Fruit fly (Drosophila melanogaster) whole organism, embryonic: ENCODE results near the gene COX7AL2.
A peak's percentile ranks its signal among the peaks of the same experiment; 100 is the strongest.

Experiments used
- ATbp ChIP-seq: fragments of 200-800 bp; sonication (Bioruptor generic); optimal IDR thresholded peaks from 2 replicates; lab custom pipeline; 2017; ENCODE audit warnings: missing biosample characterization, mild to moderate bottlenecking, missing genetic modification characterization, missing genetic modification reagents
- Ada2b ChIP-seq: fragments of 200-800 bp; sonication (Bioruptor generic); IDR thresholded peaks from 2 replicates; pipeline ENCODE4 v1.3.6; 2022; ENCODE audit warnings: missing biosample characterization, missing genetic modification characterization
- Antp ChIP-seq: fragments of 200-800 bp; sonication (Bioruptor generic); optimal IDR thresholded peaks from 3 replicates; lab custom pipeline; 2016; ENCODE audit warnings: missing biosample characterization, missing genetic modification characterization
- Atf3 ChIP-seq: fragments of 200-800 bp; sonication (Bioruptor generic); optimal IDR thresholded peaks from 3 replicates; lab custom pipeline; 2016; ENCODE audit warnings: missing biosample characterization, missing genetic modification characterization
- Bteb2 ChIP-seq: fragments of 200-800 bp; sonication (Bioruptor generic); optimal IDR thresholded peaks from 2 replicates; lab custom pipeline; 2016; ENCODE audit warnings: missing biosample characterization, missing genetic modification characterization
- C15 ChIP-seq: fragments of 200-800 bp; sonication (Bioruptor generic); IDR thresholded peaks from 3 replicates; pipeline ENCODE4 v1.3.6; 2022; ENCODE audit warnings: missing biosample characterization, missing genetic modification characterization
- CG12942 ChIP-seq: fragments of 200-800 bp; sonication (Bioruptor generic); optimal IDR thresholded peaks from 3 replicates; lab custom pipeline; 2016; ENCODE audit warnings: missing biosample characterization, missing genetic modification characterization
- CG13287 ChIP-seq: fragments of 200-800 bp; sonication (Bioruptor generic); IDR thresholded peaks from 2 replicates; pipeline ENCODE4 v1.3.6; 2022; ENCODE audit warnings: missing biosample characterization, missing genetic modification characterization; ENCODE audit not compliant: partially characterized antibody
- CG14710 ChIP-seq: fragments of 200-800 bp; sonication (Bioruptor generic); optimal IDR thresholded peaks from 3 replicates; lab custom pipeline; 2019; ENCODE audit warnings: missing biosample characterization, mild to moderate bottlenecking, missing genetic modification characterization, moderate library complexity
- CG16813 ChIP-seq: fragments of 200-800 bp; sonication (Bioruptor generic); IDR thresholded peaks from 3 replicates; pipeline ENCODE4 v1.3.6; 2022; ENCODE audit warnings: missing biosample characterization, missing genetic modification characterization; ENCODE audit not compliant: partially characterized antibody
- CG17328 ChIP-seq: fragments of 200-800 bp; sonication (Bioruptor generic); IDR thresholded peaks from 2 replicates; pipeline ENCODE4 v1.3.6; 2022; ENCODE audit warnings: missing biosample characterization, missing genetic modification characterization
- CG18011 ChIP-seq: fragments of 200-800 bp; sonication (Bioruptor generic); optimal IDR thresholded peaks from 2 replicates; lab custom pipeline; 2017; ENCODE audit warnings: missing biosample characterization, missing genetic modification characterization, mild to moderate bottlenecking, moderate library complexity, missing genotype
- CG2116 ChIP-seq: fragments of 200-800 bp; sonication (Bioruptor generic); optimal IDR thresholded peaks from 3 replicates; lab custom pipeline; 2018; ENCODE audit warnings: missing biosample characterization, mild to moderate bottlenecking, missing genetic modification characterization
- CG2889 ChIP-seq: fragments of 200-800 bp; sonication (Bioruptor generic); IDR thresholded peaks from 3 replicates; pipeline ENCODE4 v1.3.6; 2022; ENCODE audit warnings: missing biosample characterization, missing genetic modification characterization
- CG31441 ChIP-seq: fragments of 200-800 bp; sonication (Bioruptor generic); IDR thresholded peaks from 2 replicates; pipeline ENCODE4 v1.3.6; 2022; ENCODE audit warnings: missing biosample characterization, missing genetic modification characterization
- CG4282 ChIP-seq: fragments of 200-800 bp; sonication (Bioruptor generic); optimal IDR thresholded peaks from 2 replicates; lab custom pipeline; 2016; ENCODE audit warnings: missing biosample characterization, missing genetic modification characterization
- CG6765 ChIP-seq: fragments of 200-800 bp; sonication (Bioruptor generic); optimal IDR thresholded peaks from 3 replicates; lab custom pipeline; 2017; ENCODE audit warnings: missing biosample characterization, mild to moderate bottlenecking, missing genetic modification characterization
- CG7357 ChIP-seq: fragments of 200-800 bp; sonication (Bioruptor generic); IDR thresholded peaks from 3 replicates; pipeline ENCODE4 v1.3.6; 2022; ENCODE audit warnings: missing biosample characterization, missing genetic modification characterization
- CG7556 ChIP-seq: fragments of 200-800 bp; sonication (Bioruptor generic); optimal IDR thresholded peaks from 2 replicates; lab custom pipeline; 2017; ENCODE audit warnings: missing biosample characterization, mild to moderate bottlenecking, missing genetic modification characterization
- CG8281 ChIP-seq: fragments of 200-800 bp; sonication (Bioruptor generic); optimal IDR thresholded peaks from 2 replicates; lab custom pipeline; 2018; ENCODE audit warnings: missing biosample characterization, mild to moderate bottlenecking, missing genetic modification characterization, moderate library complexity
- CG9817 ChIP-seq: fragments of 200-800 bp; sonication (Bioruptor generic); optimal IDR thresholded peaks from 2 replicates; lab custom pipeline; 2018; ENCODE audit warnings: missing biosample characterization, mild to moderate bottlenecking, missing genetic modification characterization, moderate library complexity
- Chrac-16 ChIP-seq: fragments of 200-800 bp; sonication (Bioruptor generic); optimal IDR thresholded peaks from 3 replicates; lab custom pipeline; 2016; ENCODE audit warnings: missing biosample characterization, missing genetic modification characterization
- CkIIα-i1 ChIP-seq: fragments of 200-800 bp; sonication (Bioruptor generic); IDR thresholded peaks from 2 replicates; pipeline ENCODE4 v1.3.6; 2022; ENCODE audit warnings: missing biosample characterization, missing genetic modification characterization
- Dek ChIP-seq: fragments of 200-800 bp; sonication (Bioruptor generic); optimal IDR thresholded peaks from 3 replicates; lab custom pipeline; 2019; ENCODE audit warnings: missing biosample characterization, mild to moderate bottlenecking, missing genetic modification characterization, moderate library complexity
- Dp ChIP-seq: fragments of 200-800 bp; sonication (Bioruptor generic); optimal IDR thresholded peaks from 2 replicates; lab custom pipeline; 2018; ENCODE audit warnings: missing biosample characterization, mild to moderate bottlenecking, missing genetic modification characterization, moderate library complexity
- HHEX ChIP-seq: fragments of 200-800 bp; sonication (Bioruptor generic); optimal IDR thresholded peaks from 3 replicates; lab custom pipeline; 2017; ENCODE audit warnings: missing biosample characterization, mild to moderate bottlenecking, missing genetic modification characterization, missing genetic modification reagents
- Hr3 ChIP-seq: fragments of 200-800 bp; sonication (Bioruptor generic); optimal IDR thresholded peaks from 3 replicates; lab custom pipeline; 2016; ENCODE audit warnings: missing biosample characterization, missing genetic modification characterization
- Lpt ChIP-seq: fragments of >200 bp; optimal IDR thresholded peaks from 2 replicates; lab custom pipeline; 2018; ENCODE audit warnings: missing biosample characterization, missing genetic modification characterization
- Mad ChIP-seq: fragments of 200-800 bp; sonication (Bioruptor generic); optimal IDR thresholded peaks from 2 replicates; lab custom pipeline; 2016; ENCODE audit warnings: missing biosample characterization, missing genetic modification characterization
- Max ChIP-seq: fragments of 200-800 bp; sonication (Bioruptor generic); optimal IDR thresholded peaks from 2 replicates; lab custom pipeline; 2016; ENCODE audit warnings: missing biosample characterization, mild to moderate bottlenecking, missing genetic modification characterization
- al ChIP-seq: fragments of 200-800 bp; sonication (Bioruptor generic); IDR thresholded peaks from 2 replicates; pipeline ENCODE4 v1.3.6; 2022; ENCODE audit warnings: missing biosample characterization, missing genetic modification characterization
- caup ChIP-seq: fragments of 200-800 bp; sonication (Bioruptor generic); optimal IDR thresholded peaks from 3 replicates; lab custom pipeline; 2017; ENCODE audit warnings: missing biosample characterization, mild to moderate bottlenecking, missing genetic modification characterization, moderate library complexity; ENCODE audit not compliant: severe bottlenecking
- crc ChIP-seq: fragments of 200-800 bp; sonication (Bioruptor generic); optimal IDR thresholded peaks from 2 replicates; lab custom pipeline; 2016; ENCODE audit warnings: missing biosample characterization, missing genetic modification characterization
- eyg ChIP-seq: fragments of 200-800 bp; sonication (Bioruptor generic); optimal IDR thresholded peaks from 3 replicates; lab custom pipeline; 2016; ENCODE audit warnings: missing biosample characterization, missing genetic modification characterization
- hth ChIP-seq: fragments of >200 bp; optimal IDR thresholded peaks from 2 replicates; lab custom pipeline; 2017; ENCODE audit warnings: inconsistent platforms
- kni ChIP-seq: fragments of 200-800 bp; sonication (Bioruptor generic); optimal IDR thresholded peaks from 3 replicates; lab custom pipeline; 2017; ENCODE audit warnings: mild to moderate bottlenecking, missing biosample characterization, missing genetic modification reagents, missing genetic modification characterization
- lola ChIP-seq, 3 experiments: fragments of >200 bp in 2 of 3; fragments of 200-800 bp in 1 of 3; sonication (Bioruptor generic) in 1 of 3; optimal IDR thresholded peaks; 2 replicates each; lab custom pipeline; 2017 to 2019; ENCODE audit warnings: missing biosample characterization in 3 of 3, missing genetic modification characterization in 3 of 3, mild to moderate bottlenecking in 1 of 3, moderate library complexity in 1 of 3
- maf-S ChIP-seq: fragments of 200-800 bp; sonication (Bioruptor generic); optimal IDR thresholded peaks from 2 replicates; lab custom pipeline; 2016; ENCODE audit warnings: missing biosample characterization, missing genetic modification characterization
- nmo ChIP-seq: fragments of 200-800 bp; sonication (Bioruptor generic); optimal IDR thresholded peaks from 2 replicates; lab custom pipeline; 2018; ENCODE audit warnings: missing biosample characterization, mild to moderate bottlenecking, missing genetic modification characterization, moderate library complexity
- pros ChIP-seq: fragments of 200-800 bp; sonication (Bioruptor generic); optimal IDR thresholded peaks from 3 replicates; lab custom pipeline; 2019; ENCODE audit warnings: missing biosample characterization, mild to moderate bottlenecking, missing genetic modification characterization, moderate library complexity
- psq ChIP-seq: fragments of 200-800 bp; sonication (Bioruptor generic); optimal IDR thresholded peaks from 2 replicates; lab custom pipeline; 2017; ENCODE audit warnings: missing biosample characterization, missing genetic modification characterization
- sd ChIP-seq: fragments of 200-800 bp; sonication (Bioruptor generic); optimal IDR thresholded peaks from 3 replicates; lab custom pipeline; 2018; ENCODE audit warnings: missing biosample characterization, mild to moderate bottlenecking, missing genetic modification characterization, moderate library complexity
- slp2 ChIP-seq: fragments of 200-800 bp; sonication (Bioruptor generic); optimal IDR thresholded peaks from 2 replicates; lab custom pipeline; 2016; ENCODE audit warnings: missing biosample characterization, missing genetic modification characterization
- sr ChIP-seq: fragments of 200-800 bp; sonication (Bioruptor generic); IDR thresholded peaks from 3 replicates; pipeline ENCODE4 v1.3.6; 2022; ENCODE audit warnings: missing biosample characterization, missing genetic modification characterization
- tll ChIP-seq, 2 experiments: fragments of 200-800 bp in 1 of 2; fragments of >200 bp in 1 of 2; sonication (Bioruptor generic) in 1 of 2; optimal IDR thresholded peaks; 2 replicates each; lab custom pipeline; 2017 to 2019; ENCODE audit warnings: missing biosample characterization in 2 of 2, missing genetic modification characterization in 2 of 2, mild to moderate bottlenecking in 1 of 2, moderate library complexity in 1 of 2
- wdn ChIP-seq: fragments of 200-800 bp; sonication (Bioruptor generic); IDR thresholded peaks from 2 replicates; pipeline ENCODE4 v1.3.6; 2022; ENCODE audit warnings: missing biosample characterization, missing genetic modification characterization
- zf30C ChIP-seq: fragments of 200-800 bp; sonication (Bioruptor generic); optimal IDR thresholded peaks from 3 replicates; lab custom pipeline; 2018; ENCODE audit warnings: missing biosample characterization, mild to moderate bottlenecking, missing genetic modification characterization
- zfh1 ChIP-seq: fragments of 200-800 bp; sonication (Bioruptor generic); IDR thresholded peaks from 3 replicates; pipeline ENCODE4 v1.3.6; 2022; ENCODE audit warnings: missing biosample characterization, missing genetic modification characterization

COX7AL2 gene

DNA sequence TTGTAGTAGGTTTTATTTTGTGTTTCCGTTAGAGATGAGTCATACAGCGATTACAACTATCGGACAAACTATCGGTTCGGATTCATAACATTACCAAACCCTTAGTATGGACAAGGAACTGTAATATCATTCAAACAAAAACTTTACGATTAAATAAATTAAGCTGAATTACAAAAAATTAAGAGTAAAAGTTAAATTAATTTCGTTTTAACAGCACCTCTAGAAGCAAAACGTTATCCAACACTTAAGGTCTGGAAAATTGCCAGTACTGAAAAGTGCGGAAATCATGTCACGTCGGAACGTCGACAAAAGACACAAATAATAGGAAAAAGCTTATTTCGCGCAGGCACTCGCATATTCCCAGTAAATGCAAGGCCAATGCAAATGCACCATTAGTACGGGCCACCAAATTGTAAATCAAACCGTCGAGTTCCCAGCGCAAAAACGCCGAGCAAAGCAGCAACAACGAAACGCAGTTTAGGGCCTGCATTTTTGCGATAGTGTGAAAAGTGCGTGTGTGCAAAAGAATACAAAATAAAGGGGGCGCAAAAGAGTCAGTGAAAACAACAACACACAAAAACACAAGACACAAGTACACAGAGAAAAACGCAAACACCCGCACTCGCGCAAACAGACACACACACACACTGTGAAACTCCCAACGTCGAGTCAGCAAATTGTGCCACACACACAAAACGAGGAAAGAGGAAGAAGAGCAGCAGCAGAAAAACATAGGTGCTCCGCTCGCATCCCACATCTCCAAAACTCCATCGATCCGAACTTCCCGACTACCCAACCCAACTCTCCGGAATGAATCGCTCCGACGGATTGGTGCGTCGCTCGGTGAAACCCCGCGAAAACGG lies 28.8 kb upstream of the COX7AL2 start, which contains the start of the genes CG15387 and sau (continued):
- peak; percentile 91 for TF ChIP-seq Chrac-16 (GFP tag; lab: Kevin White, UChicago)
- TF ChIP-seq Antp (GFP tag; lab: Kevin White, UChicago): peak; percentile 90
- TF ChIP-seq CG2889 (GFP tag; lab: Robert Waterston, UW): peak; percentile 79
- peak; percentile 88 for TF ChIP-seq crc (GFP tag; lab: Kevin White, UChicago)
- TF ChIP-seq CG17328 (GFP tag; lab: Robert Waterston, UW): peak; percentile 76
- TF ChIP-seq CG31441 (GFP tag; lab: Robert Waterston, UW): peak; percentile 85
- TF ChIP-seq sd (tag; lab: Kevin White, UChicago): peak; percentile 68
- TF ChIP-seq zf30C (GFP tag; lab: Kevin White, UChicago): peak; percentile 65
- TF ChIP-seq pros (GFP tag; lab: Kevin White, UChicago): no peak
- TF ChIP-seq psq (GFP tag; lab: Kevin White, UChicago): peak; percentile 71
- TF ChIP-seq wdn (GFP tag; lab: Robert Waterston, UW): peak; percentile 73; the same call in 1 of the 2 replicates
- no peak for TF ChIP-seq Lpt (GFP tag; lab: Kevin White, UChicago)
- TF ChIP-seq caup (GFP tag; lab: Kevin White, UChicago): peak; percentile 88
- TF ChIP-seq tll (GFP tag; optimal IDR thresholded peaks at IDR 0.05; lab: Kevin White, UChicago): no peak
- TF ChIP-seq maf-S (GFP tag; lab: Kevin White, UChicago): peak; percentile 89
- TF ChIP-seq CG7357 (GFP tag; lab: Robert Waterston, UW): peak; percentile 64; the same call in 1 of the 3 replicates
- TF ChIP-seq Max (GFP tag; lab: Kevin White, UChicago): peak; percentile 92
- TF ChIP-seq CG6765: peak; percentile 80
- peak; percentile 91 for TF ChIP-seq Bteb2 (GFP tag; lab: Kevin White, UChicago)
- peak; percentile 66 for TF ChIP-seq Ada2b (GFP tag; lab: Robert Waterston, UW)
- TF ChIP-seq hth (lab: Kevin White, UChicago): no peak
- peak; percentile 95 for TF ChIP-seq CG14710
- TF ChIP-seq ATbp (GFP tag; lab: Kevin White, UChicago): peak; percentile 56
- peak in 1 of 3 experiments; percentile 82 for TF ChIP-seq lola (GFP tag; optimal IDR thresholded peaks at IDR 0.05; lab: Kevin White, UChicago)
- TF ChIP-seq CG18011: peak; percentile 71
- TF ChIP-seq CG9817 (tag; lab: Kevin White, UChicago): peak; percentile 89
- peak; percentile 72; the same call in 1 of the 3 replicates for TF ChIP-seq C15
- peak; percentile 16 for TF ChIP-seq Dp (GFP tag; lab: Kevin White, UChicago)
- TF ChIP-seq CG13287 (GFP tag; lab: Robert Waterston, UW): peak; percentile 95
- peak; percentile 81 for TF ChIP-seq zfh1 (GFP tag; lab: Robert Waterston, UW)
- TF ChIP-seq CG4282: peak; percentile 88
- TF ChIP-seq nmo: peak; percentile 91
- peak; percentile 50 for TF ChIP-seq CG8281
- TF ChIP-seq CG7556 (GFP tag; lab: Kevin White, UChicago): peak; percentile 83
- TF ChIP-seq sr: no peak
- peak; percentile 90 for TF ChIP-seq slp2 (GFP tag; lab: Kevin White, UChicago)
- TF ChIP-seq Dek (tag; lab: Kevin White, UChicago): peak; percentile 76
- peak; percentile 79 for TF ChIP-seq al
- TF ChIP-seq eyg: peak; percentile 82
- TF ChIP-seq Hr3 (GFP tag; lab: Kevin White, UChicago): peak; percentile 85
- TF ChIP-seq CG16813 (GFP tag; lab: Robert Waterston, UW): peak; percentile 94
- TF ChIP-seq HHEX: peak; percentile 82
- peak; percentile 61 for TF ChIP-seq kni (GFP tag; lab: Kevin White, UChicago)
- peak; percentile 81 for TF ChIP-seq CG12942 (GFP tag; lab: Kevin White, UChicago)
- TF ChIP-seq Atf3 (GFP tag; lab: Kevin White, UChicago): peak; percentile 86
- TF ChIP-seq CG2116 (GFP tag; lab: Kevin White, UChicago): peak; percentile 90
- TF ChIP-seq CkIIα-i1 (GFP tag; lab: Robert Waterston, UW): no peak
- peak; percentile 88 for TF ChIP-seq Mad (GFP tag; lab: Kevin White, UChicago)
